Fruit fly (Drosophila melanogaster) whole organism, pupa: ENCODE measurements around the gene Fmr1.

Experiments
- CG10348 ChIP-seq: fragments of 200-800 bp; sonication (Bioruptor generic); IDR thresholded peaks from 2 replicates; pipeline ENCODE4 v1.3.6; 2022; ENCODE audit warnings: missing biosample characterization, missing genetic modification characterization
- CG12605 ChIP-seq: fragments of 200-800 bp; sonication (Bioruptor generic); IDR thresholded peaks from 2 replicates; pipeline ENCODE4 v1.3.6; 2022; ENCODE audit warnings: missing biosample characterization, missing genetic modification characterization
- CG13204 ChIP-seq: fragments of 200-800 bp; sonication (Bioruptor generic); optimal IDR thresholded peaks from 2 replicates; lab custom pipeline; 2018; ENCODE audit warnings: missing biosample characterization, mild to moderate bottlenecking, missing genetic modification characterization, moderate library complexity
- CG14655 ChIP-seq: fragments of 200-800 bp; sonication (Bioruptor generic); optimal IDR thresholded peaks from 3 replicates; lab custom pipeline; 2017; ENCODE audit warnings: mild to moderate bottlenecking, missing biosample characterization, missing genetic modification reagents, missing genetic modification characterization
- CG15710 ChIP-seq: fragments of 200-800 bp; sonication (Bioruptor generic); optimal IDR thresholded peaks from 2 replicates; lab custom pipeline; 2018; ENCODE audit warnings: missing biosample characterization, mild to moderate bottlenecking, missing genetic modification characterization, moderate library complexity
- CG17806 ChIP-seq: fragments of 200-800 bp; sonication (Bioruptor generic); optimal IDR thresholded peaks from 2 replicates; lab custom pipeline; 2018; ENCODE audit warnings: missing biosample characterization, mild to moderate bottlenecking, missing genetic modification characterization, moderate library complexity
- CG32121 ChIP-seq: fragments of 200-800 bp; sonication (Bioruptor generic); IDR thresholded peaks from 2 replicates; pipeline ENCODE4 v1.3.6; 2022; ENCODE audit warnings: missing biosample characterization, missing genetic modification characterization
- CG34367 ChIP-seq: fragments of 200-800 bp; sonication (Bioruptor generic); optimal IDR thresholded peaks from 2 replicates; lab custom pipeline; 2018; ENCODE audit warnings: missing biosample characterization, mild to moderate bottlenecking, missing genetic modification characterization
- CG4496 ChIP-seq: fragments of 200-800 bp; sonication (Bioruptor generic); IDR thresholded peaks from 3 replicates; pipeline ENCODE4 v1.3.6; 2022; ENCODE audit warnings: missing biosample characterization, missing genetic modification characterization
- CG8159 ChIP-seq: fragments of 200-800 bp; sonication (Bioruptor generic); optimal IDR thresholded peaks from 3 replicates; lab custom pipeline; 2018; ENCODE audit warnings: missing biosample characterization, mild to moderate bottlenecking, missing genetic modification characterization, moderate library complexity
- CG8301 ChIP-seq: fragments of 200-800 bp; sonication (Bioruptor generic); optimal IDR thresholded peaks from 2 replicates; lab custom pipeline; 2018; ENCODE audit warnings: missing biosample characterization, mild to moderate bottlenecking, missing genetic modification characterization
- CG9948 ChIP-seq: fragments of 200-800 bp; sonication (Bioruptor generic); optimal IDR thresholded peaks from 2 replicates; lab custom pipeline; 2018; ENCODE audit warnings: missing biosample characterization, mild to moderate bottlenecking, missing genetic modification characterization, moderate library complexity
- D1 ChIP-seq: fragments of 200-800 bp; sonication (Bioruptor generic); optimal IDR thresholded peaks from 2 replicates; lab custom pipeline; 2018; ENCODE audit warnings: missing biosample characterization, mild to moderate bottlenecking, missing genetic modification characterization, moderate library complexity
- EcR ChIP-seq: fragments of 200-800 bp; sonication (Bioruptor generic); optimal IDR thresholded peaks from 3 replicates; lab custom pipeline; 2019; ENCODE audit warnings: missing biosample characterization, missing genetic modification characterization, mild to moderate bottlenecking, moderate library complexity, missing genetic modification reagents
- Ets98B ChIP-seq: fragments of 200-800 bp; sonication (Bioruptor generic); IDR thresholded peaks from 2 replicates; pipeline ENCODE4 v1.3.6; 2022; ENCODE audit warnings: missing biosample characterization, missing genetic modification characterization
- Pif1A ChIP-seq: fragments of 200-800 bp; sonication (Bioruptor generic); optimal IDR thresholded peaks from 3 replicates; lab custom pipeline; 2016; ENCODE audit warnings: missing biosample characterization, missing genetic modification characterization
- Pif1B ChIP-seq: fragments of 200-800 bp; sonication (Bioruptor generic); optimal IDR thresholded peaks from 3 replicates; lab custom pipeline; 2016; ENCODE audit warnings: missing biosample characterization, missing genetic modification characterization
- Snoo ChIP-seq: fragments of 200-800 bp; sonication (Bioruptor generic); optimal IDR thresholded peaks from 3 replicates; lab custom pipeline; 2017; ENCODE audit warnings: missing biosample characterization, mild to moderate bottlenecking, missing genetic modification characterization, inconsistent platforms
- fd96Ca ChIP-seq: fragments of 200-800 bp; sonication (Bioruptor generic); IDR thresholded peaks from 3 replicates; pipeline ENCODE4 v1.3.6; 2022; ENCODE audit warnings: missing biosample characterization, missing genetic modification characterization
- gl ChIP-seq: fragments of 200-800 bp; sonication (Bioruptor generic); optimal IDR thresholded peaks from 2 replicates; lab custom pipeline; 2018; ENCODE audit warnings: missing biosample characterization, mild to moderate bottlenecking, missing genetic modification characterization
- rn ChIP-seq: fragments of 200-800 bp; sonication (Bioruptor generic); IDR thresholded peaks from 2 replicates; pipeline ENCODE4 v1.3.6; 2022; ENCODE audit warnings: missing biosample characterization, missing genetic modification characterization

Gene Fmr1

DNA sequence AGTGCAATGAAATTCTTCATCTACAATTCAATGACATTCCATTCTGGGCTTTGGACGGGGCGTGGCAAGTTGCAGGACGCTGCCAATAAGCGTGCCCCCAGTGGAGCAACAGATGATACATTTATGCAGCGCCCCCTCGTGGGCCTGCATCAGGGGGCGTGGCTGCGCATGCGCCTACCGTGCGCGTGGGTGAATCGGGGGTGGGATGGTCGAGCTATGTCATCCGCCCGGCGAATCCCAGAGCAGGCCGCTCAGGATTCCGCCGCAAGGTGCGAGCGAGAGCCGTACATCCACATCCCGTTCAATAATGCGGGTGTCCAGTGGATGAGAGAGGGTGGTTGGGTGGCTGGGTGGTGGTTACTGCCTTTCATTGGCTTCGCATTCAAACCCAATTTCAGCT lies 39.7 kb downstream of the Fmr1 start:
- TF ChIP-seq Pif1B (GFP tag; lab: Kevin White, UChicago): no peak
- TF ChIP-seq fd96Ca (GFP tag; lab: Robert Waterston, UW): no peak
- no peak for TF ChIP-seq EcR (GFP tag; lab: Kevin White, UChicago)
- no peak for TF ChIP-seq CG10348
- TF ChIP-seq CG8301 (tag; lab: Kevin White, UChicago): no peak
- no peak for TF ChIP-seq CG9948 (tag; lab: Kevin White, UChicago)
- TF ChIP-seq CG8159 (tag; lab: Kevin White, UChicago): no peak
- no peak for TF ChIP-seq gl (tag; lab: Kevin White, UChicago)
- TF ChIP-seq CG32121: no peak
- no peak for TF ChIP-seq Pif1A (GFP tag; lab: Kevin White, UChicago)
- TF ChIP-seq CG17806 (tag; lab: Kevin White, UChicago): no peak
- TF ChIP-seq CG34367 (tag; lab: Kevin White, UChicago): no peak

- TF ChIP-seq CG32121 (no peak), CG9948 (tag; lab: Kevin White, UChicago) (no peak), CG8159 (tag; lab: Kevin White, UChicago) (no peak), fd96Ca (GFP tag; lab: Robert Waterston, UW) (no peak), gl (tag; lab: Kevin White, UChicago) (no peak), CG34367 (tag; lab: Kevin White, UChicago) (no peak), CG15710 (tag; lab: Kevin White, UChicago) (no peak), EcR (GFP tag; lab: Kevin White, UChicago) (no peak), CG12605 (GFP tag; lab: Robert Waterston, UW) (no peak), rn (GFP tag; lab: Robert Waterston, UW) (no peak), CG13204 (GFP tag; lab: Kevin White, UChicago) (no peak), CG4496 (GFP tag; lab: Robert Waterston, UW) (no peak), Pif1B (GFP tag; lab: Kevin White, UChicago) (no peak)
Measured at dm6 chr3R:10068780-10069179, 41.1 kb downstream of the Fmr1 start.

DNA sequence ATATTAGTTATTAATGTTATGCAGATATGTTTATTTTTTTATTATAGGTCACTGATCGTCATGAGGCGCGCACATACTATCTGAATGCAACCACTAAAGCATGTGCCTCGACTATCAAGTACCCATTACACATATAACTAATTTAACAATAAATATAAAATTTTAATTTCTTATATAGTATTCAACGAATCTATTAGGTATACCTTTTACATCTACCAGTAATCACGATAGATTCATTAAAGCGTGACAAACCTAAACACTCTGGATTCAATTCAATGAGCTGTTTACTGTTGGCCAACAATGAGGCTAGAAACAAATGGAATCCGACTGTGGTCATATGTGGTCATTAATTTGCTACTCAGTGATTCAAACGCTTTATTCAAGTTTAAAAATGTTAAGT lies 42.3 kb downstream of the Fmr1 start, which contains the start of gene CG33784:
TSS of gene CG33784 (plus strand) at position 301 of the 400 bp plus-strand sequence.
- TF ChIP-seq CG14655 (no peak), D1 (tag; lab: Kevin White, UChicago) (no peak), EcR (GFP tag; lab: Kevin White, UChicago) (no peak), CG8301 (tag; lab: Kevin White, UChicago) (no peak), Pif1A (GFP tag; lab: Kevin White, UChicago) (no peak), CG10348 (no peak), CG12605 (GFP tag; lab: Robert Waterston, UW) (no peak), Pif1B (GFP tag; lab: Kevin White, UChicago) (no peak), Ets98B (GFP tag; lab: Robert Waterston, UW) (no peak), CG32121 (no peak), CG17806 (tag; lab: Kevin White, UChicago) (no peak), CG13204 (GFP tag; lab: Kevin White, UChicago) (no peak)

dm6 chr3R:10066470-10066869 lies 43.5 kb downstream of the Fmr1 start, which contains the start of gene CG33783:
TSS of gene CG33783 (plus strand) at chr3R:10066770.
- TF ChIP-seq CG4496 (GFP tag; lab: Robert Waterston, UW) (no peak), Pif1B (GFP tag; lab: Kevin White, UChicago) (no peak), gl (tag; lab: Kevin White, UChicago) (no peak)

DNA sequence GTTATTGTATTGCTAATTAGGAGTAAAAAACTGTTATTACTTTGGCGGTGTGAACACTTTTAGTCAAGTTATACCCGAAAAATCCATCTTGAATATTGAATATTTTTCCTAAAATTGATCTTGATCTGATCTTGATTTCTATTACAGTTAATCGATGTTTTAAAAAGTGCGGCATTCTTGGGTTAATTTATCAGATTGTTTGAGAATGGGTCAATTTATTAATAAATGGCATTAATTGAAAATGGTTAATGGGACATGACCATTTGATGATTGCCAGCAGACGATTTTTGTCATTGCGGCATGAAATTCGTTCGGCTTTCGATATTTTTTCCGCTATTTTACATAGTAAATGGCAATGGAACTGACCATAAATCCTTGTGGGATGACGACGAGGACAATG lies 46.2 kb downstream of the Fmr1 start, which contains the start of gene CG33631:
TSS of gene CG33631 (plus strand) at position 301 of the 400 bp plus-strand sequence.
- TF ChIP-seq CG32121 (no peak), CG8159 (tag; lab: Kevin White, UChicago) (no peak), CG13204 (GFP tag; lab: Kevin White, UChicago) (no peak), D1 (tag; lab: Kevin White, UChicago) (no peak)

DNA sequence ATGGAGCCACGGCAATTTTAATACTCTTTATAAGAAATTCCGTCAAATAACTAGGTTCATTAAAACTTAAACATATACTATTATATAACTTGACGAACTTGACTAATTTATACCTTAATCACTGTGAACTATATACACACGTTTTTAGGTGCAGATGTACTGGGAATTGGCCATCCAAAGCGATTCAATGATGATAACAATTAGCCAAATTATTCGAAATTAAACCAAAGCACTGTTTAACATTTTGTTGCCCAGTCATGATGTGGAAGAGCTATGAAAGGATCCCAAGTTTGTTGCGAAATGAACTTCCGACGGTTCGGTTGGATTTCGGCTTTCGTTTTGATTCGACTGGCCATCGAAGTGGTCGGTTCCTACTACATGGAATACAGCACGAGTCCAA lies 47.6 kb downstream of the Fmr1 start, which contains the start of gene CG33630:
TSS of gene CG33630 (plus strand) at position 301 of the 400 bp plus-strand sequence.
- TF ChIP-seq CG15710 (tag; lab: Kevin White, UChicago) (no peak), Pif1B (GFP tag; lab: Kevin White, UChicago) (no peak), CG4496 (GFP tag; lab: Robert Waterston, UW) (no peak), Ets98B (GFP tag; lab: Robert Waterston, UW) (no peak), CG32121 (no peak), CG17806 (tag; lab: Kevin White, UChicago) (no peak), D1 (tag; lab: Kevin White, UChicago) (no peak), fd96Ca (GFP tag; lab: Robert Waterston, UW) (no peak), EcR (GFP tag; lab: Kevin White, UChicago) (no peak), CG10348 (no peak), CG8159 (tag; lab: Kevin White, UChicago) (no peak), CG12605 (GFP tag; lab: Robert Waterston, UW) (no peak), Snoo (no peak), CG9948 (tag; lab: Kevin White, UChicago) (no peak), gl (tag; lab: Kevin White, UChicago) (no peak), CG14655 (no peak), CG13204 (GFP tag; lab: Kevin White, UChicago) (no peak), Pif1A (GFP tag; lab: Kevin White, UChicago) (no peak), rn (GFP tag; lab: Robert Waterston, UW) (no peak), CG8301 (tag; lab: Kevin White, UChicago) (no peak)
